Fruit fly (Drosophila melanogaster): Measurements from ENCODE around the gene CG14569.

Gene CG14569

DNA sequence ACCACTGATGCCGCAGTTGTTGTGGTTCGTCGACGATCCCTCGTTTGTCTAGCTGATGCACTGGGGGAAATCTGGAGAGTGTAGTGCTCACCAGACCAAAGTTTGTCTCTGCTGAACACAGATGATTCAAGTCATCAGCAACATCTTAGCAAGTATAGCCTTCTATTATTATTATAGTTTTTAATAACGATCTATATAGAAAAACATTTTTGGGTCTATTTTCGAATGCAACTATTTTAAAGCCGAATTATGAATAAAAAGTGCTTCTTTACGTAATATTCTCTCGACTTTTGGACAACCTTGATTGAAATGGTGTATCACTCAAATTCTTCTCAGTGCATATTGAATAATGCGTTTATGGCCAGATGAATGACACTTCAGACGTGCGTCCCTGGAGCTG lies 45.6 kb downstream of the CG14569 start (continued):
- no peak for TF ChIP-seq eg (GFP tag; IDR thresholded peaks at IDR 0.05)
- no peak for TF ChIP-seq CG6854 (GFP tag; optimal IDR thresholded peaks at IDR 0.05)
- TF ChIP-seq CG34406 (GFP tag; optimal IDR thresholded peaks at IDR 0.05) = peak; percentile 54
- TF ChIP-seq fd59A (GFP tag; optimal IDR thresholded peaks at IDR 0.05) = peak; percentile 91
- TF ChIP-seq CG11762 (GFP tag; optimal IDR thresholded peaks at IDR 0.05; ENCODE audit: insufficient read depth) = peak; percentile 52
- TF ChIP-seq CG6163 (GFP tag; IDR thresholded peaks at IDR 0.05) = 0 out of 3 replicates have a peak, but pooled peaks have one; percentile 25
- TF ChIP-seq CG15336 (GFP tag; IDR thresholded peaks at IDR 0.05) = peak; percentile 49; the same call in 1 of the 2 replicates
- peak; percentile 91 to 93 for TF ChIP-seq ss (GFP tag; optimal IDR thresholded peaks at IDR 0.05)
- TF ChIP-seq salr (GFP tag; optimal IDR thresholded peaks at IDR 0.05) = peak; percentile 67 to 83
- peak; percentile 34 for TF ChIP-seq esn (GFP tag; optimal IDR thresholded peaks at IDR 0.05)
- TF ChIP-seq Lpt (GFP tag; optimal IDR thresholded peaks at IDR 0.05) = peak; percentile 58
- peak; percentile 74 for TF ChIP-seq pdm3 (GFP tag; optimal IDR thresholded peaks at IDR 0.05)
- peak; percentile 88 for TF ChIP-seq dsx (GFP tag; optimal IDR thresholded peaks at IDR 0.05; ENCODE audit: poor library complexity, severe bottlenecking)
- peak; percentile 89 for TF ChIP-seq CG10669 (GFP tag; optimal IDR thresholded peaks at IDR 0.05)
- peak; percentile 13 for TF ChIP-seq CG11902 (GFP tag; optimal IDR thresholded peaks at IDR 0.05)
- no peak; the same call in none of the 3 replicates for TF ChIP-seq CG8119 (GFP tag; IDR thresholded peaks at IDR 0.05)

DNA sequence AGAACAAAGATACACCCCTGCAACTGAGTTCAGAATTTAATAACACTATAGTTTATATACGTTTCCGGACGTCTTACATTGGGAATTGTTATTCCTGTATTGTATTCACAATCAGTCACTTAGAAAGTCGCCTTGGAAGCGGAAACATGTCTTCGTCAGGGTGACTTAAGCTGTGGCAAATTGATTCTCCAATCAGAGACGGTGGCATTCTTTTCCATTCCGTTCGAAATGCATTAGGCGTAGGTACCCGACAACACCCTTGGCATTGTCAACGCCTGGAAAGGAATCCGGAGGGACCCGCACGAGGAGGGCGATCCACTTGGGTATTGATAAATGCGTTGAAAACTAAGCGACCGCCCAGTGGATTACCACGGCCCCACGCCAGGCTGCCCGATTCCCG lies 47.4 kb downstream of the CG14569 start, which contains the start of gene Sfp78E:
Gene Sfp78E, minus strand, starts transcription at position 101 of the 400 bp plus-strand sequence.
- TF ChIP-seq OdsH (GFP tag; optimal IDR thresholded peaks at IDR 0.05) (no peak), vri (GFP tag; optimal IDR thresholded peaks at IDR 0.05) (no peak), CG6792 (GFP tag; optimal IDR thresholded peaks at IDR 0.05) (no peak), Eip78C (GFP tag) (no peak), ss (GFP tag; optimal IDR thresholded peaks at IDR 0.05) (no peak), Eip75B (GFP tag; optimal IDR thresholded peaks at IDR 0.05) (no peak), spab (GFP tag; optimal IDR thresholded peaks at IDR 0.05) (no peak), CG34406 (GFP tag; optimal IDR thresholded peaks at IDR 0.05) (no peak), Sox15 (GFP tag; optimal IDR thresholded peaks at IDR 0.05) (no peak), CG3032 (tag; optimal IDR thresholded peaks at IDR 0.05) (no peak), lz (GFP tag; optimal IDR thresholded peaks at IDR 0.05) (no peak), achi (GFP tag; optimal IDR thresholded peaks at IDR 0.05) (no peak), CG11762 (GFP tag; optimal IDR thresholded peaks at IDR 0.05; ENCODE audit: insufficient read depth) (no peak)
